Worm (Caenorhabditis elegans): ENCODE measurements around the gene rpl-32.

rpl-32 gene

ce11 chrII:9038201-9038600, 18.7 kb downstream of the rpl-32 start, which contains the start of gene gcs-1 (continued):
- no peak for TF ChIP-seq ceh-28 (tag; optimal IDR thresholded peaks at IDR 0.05)
- no peak for TF ChIP-seq lin-38 (GFP tag; IDR thresholded peaks at IDR 0.05)

ce11 chrII:9033034-9033433, 23.9 kb downstream of the rpl-32 start:
- peak; percentile 31 for TF ChIP-seq hlh-11 (tag; optimal IDR thresholded peaks at IDR 0.05)
- TF ChIP-seq nhr-28 (tag; optimal IDR thresholded peaks at IDR 0.05), result peak; percentile 51
- TF ChIP-seq nhr-42 (GFP tag; IDR thresholded peaks at IDR 0.05), result no peak
- TF ChIP-seq aha-1 (tag), result peak; percentile 24

- TF ChIP-seq unc-62 (GFP tag; optimal IDR thresholded peaks at IDR 0.05 in 1 of 2) (peak in 1 of 2 experiments; percentile 81), unc-62 (tag; optimal IDR thresholded peaks at IDR 0.05) (no peak), unc-130 (GFP tag; optimal IDR thresholded peaks at IDR 0.05) (no peak), hlh-30 (tag; optimal IDR thresholded peaks at IDR 0.05; ENCODE audit: insufficient read depth) (peak; percentile 1)
Observed at ce11 chrII:9031891-9032290, 25.0 kb downstream of the rpl-32 start.

ce11 chrII:9029218-9029672, 27.6 kb downstream of the rpl-32 start, which contains the start of gene F37B12.1:
F37B12.1 (minus strand) TSS chrII:9029268.
- no peak for TF ChIP-seq mep-1 (tag; optimal IDR thresholded peaks at IDR 0.05)
- TF ChIP-seq nhr-41 (GFP tag; IDR thresholded peaks at IDR 0.05), result no peak
- TF ChIP-seq mdl-1 (tag; optimal IDR thresholded peaks at IDR 0.05), result peak in 1 of 2 experiments; percentile 15
- no peak for TF ChIP-seq Y48G9A.11 (GFP tag; IDR thresholded peaks at IDR 0.05)
- TF ChIP-seq php-3 (GFP tag; IDR thresholded peaks at IDR 0.05), result no peak
- no peak for TF ChIP-seq zfp-3 (GFP tag; conservative IDR thresholded peaks at IDR 0.05)
- TF ChIP-seq aha-1 (tag), result peak; percentile 97

DNA sequence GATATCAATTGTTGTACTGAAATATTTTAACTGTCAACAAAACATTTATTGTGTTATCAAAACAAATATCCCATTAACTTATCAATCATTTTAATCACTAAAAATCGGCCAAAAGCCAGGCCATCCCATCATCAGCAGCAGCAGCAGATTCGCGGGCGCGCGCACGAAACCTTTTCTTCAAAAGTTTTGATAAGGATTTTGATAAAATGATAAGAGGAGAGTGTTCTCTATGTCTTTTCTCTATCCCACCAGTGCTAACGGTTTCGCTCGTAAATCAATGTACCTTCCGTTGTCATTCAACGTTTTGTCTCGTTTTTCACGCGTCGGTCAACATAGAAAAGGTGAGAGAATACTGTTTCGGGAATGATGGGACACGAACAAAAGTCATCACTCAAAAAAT, 28.8 kb downstream of the rpl-32 start:
- TF ChIP-seq ceh-82 (tag; optimal IDR thresholded peaks at IDR 0.05) (no peak), set-16 (GFP tag; IDR thresholded peaks at IDR 0.05) (no peak), ctbp-1 (GFP tag; IDR thresholded peaks at IDR 0.05) (no peak), F26F4.8 (GFP tag; conservative IDR thresholded peaks at IDR 0.05) (no peak), ceh-32 (tag; optimal IDR thresholded peaks at IDR 0.05; ENCODE audit: poor library complexity) (no peak), unc-130 (GFP tag; optimal IDR thresholded peaks at IDR 0.05) (no peak), duxl-1 (tag; optimal IDR thresholded peaks at IDR 0.05; ENCODE audit: poor library complexity) (no peak), pha-4 (GFP tag; IDR thresholded peaks at IDR 0.05) (no peak), pha-4 (tag; optimal IDR thresholded peaks at IDR 0.05) (no peak), dpl-1 (GFP tag; optimal IDR thresholded peaks at IDR 0.05) (no peak), nhr-77 (tag; optimal IDR thresholded peaks at IDR 0.05) (no peak), nhr-42 (GFP tag; IDR thresholded peaks at IDR 0.05) (no peak), hmg-1.1 (GFP tag; IDR thresholded peaks at IDR 0.05) (no peak), zip-11 (GFP tag; IDR thresholded peaks at IDR 0.05) (no peak), mes-2 (tag; optimal IDR thresholded peaks at IDR 0.05; ENCODE audit: poor library complexity, severe bottlenecking) (no peak), aha-1 (tag) (no peak), nhr-28 (tag; optimal IDR thresholded peaks at IDR 0.05) (peak; percentile 26), dve-1 (tag; optimal IDR thresholded peaks at IDR 0.05; ENCODE audit: insufficient read depth) (peak; percentile 35), gei-8 (GFP tag; optimal IDR thresholded peaks at IDR 0.05) (no peak), hlh-30 (tag; optimal IDR thresholded peaks at IDR 0.05; ENCODE audit: insufficient read depth) (peak; percentile 36), Y5F2A.4 (GFP tag; optimal IDR thresholded peaks at IDR 0.05) (no peak), mxl-3 (GFP tag; optimal IDR thresholded peaks at IDR 0.05) (peak; percentile 37), daf-19 (GFP tag; conservative IDR thresholded peaks at IDR 0.05) (no peak), Y75B8A.6 (GFP tag; IDR thresholded peaks at IDR 0.05) (no peak), ZK337.2 (GFP tag; IDR thresholded peaks at IDR 0.05) (no peak), daf-8 (GFP tag; IDR thresholded peaks at IDR 0.05) (no peak)

Data from whole organism, L4 larva.